Worm (Caenorhabditis elegans) whole organism, L4 larva: Measurements from ENCODE around the gene acdh-13.

ENCODE experiments used
- arid-1 ChIP-seq: fragments of 200-800 bp; sonication (Bioruptor generic); conservative IDR thresholded peaks from 2 replicates; pipeline ENCODE4 v1.3.6; 2022; ENCODE audit warnings: missing genetic modification reagents, missing genetic modification characterization, missing compliant biosample characterization
- egl-27 ChIP-seq: sonication (generic microtip); optimal IDR thresholded peaks from 3 replicates; lab custom pipeline; 2017; ENCODE audit warnings: missing biosample characterization, missing genetic modification reagents, missing genetic modification characterization
- fos-1 ChIP-seq: fragments of 150-350 bp; optimal IDR thresholded peaks from 2 replicates; lab custom pipeline; 2014; ENCODE audit warnings: missing biosample characterization, missing genetic modification characterization
- hlh-11 ChIP-seq: fragments of 200-800 bp; sonication (Bioruptor generic); optimal IDR thresholded peaks from 2 replicates; lab custom pipeline; 2018; ENCODE audit warnings: mild to moderate bottlenecking, missing genetic modification characterization, missing compliant biosample characterization
- mdl-1 ChIP-seq, 2 experiments: fragments of 150-350 bp in 1 of 2; sonication (generic microtip) in 1 of 2; optimal IDR thresholded peaks; 2 replicates each; lab custom pipeline; 2014 to 2017; ENCODE audit warnings: missing biosample characterization in 2 of 2, missing genetic modification characterization in 2 of 2
- mep-1 ChIP-seq: fragments of 150-350 bp; sonication (generic microtip); optimal IDR thresholded peaks from 3 replicates; lab custom pipeline; 2014; ENCODE audit warnings: missing biosample characterization, missing genetic modification characterization
- nhr-41 ChIP-seq: fragments of 200-800 bp; sonication (Bioruptor generic); IDR thresholded peaks from 2 replicates; pipeline ENCODE4 v1.3.6; 2022; ENCODE audit warnings: missing genetic modification reagents, missing genetic modification characterization, missing compliant biosample characterization
- pha-4 ChIP-seq, 2 experiments: fragments of 150-350 bp in 1 of 2; fragments of 200-800 bp in 1 of 2; sonication (Bioruptor generic) in 1 of 2; IDR thresholded peaks in 1 of 2; optimal IDR thresholded peaks in 1 of 2; 2 replicates each; pipeline versions ENCODE4 v1.3.6 to Lab custom; 2014 to 2022; ENCODE audit warnings: missing genetic modification characterization in 2 of 2, missing genetic modification reagents in 2 of 2, missing biosample characterization in 1 of 2, missing compliant biosample characterization in 1 of 2
- php-3 ChIP-seq: fragments of 200-800 bp; sonication (Bioruptor generic); IDR thresholded peaks from 2 replicates; pipeline ENCODE4 v1.3.6; 2022; ENCODE audit warnings: missing genetic modification reagents, missing genetic modification characterization, missing compliant biosample characterization
- snpc-4 ChIP-seq: fragments of 150-350 bp; optimal IDR thresholded peaks from 2 replicates; lab custom pipeline; 2014; ENCODE audit warnings: missing biosample characterization, missing genetic modification characterization
- zag-1 ChIP-seq: fragments of 150-350 bp; optimal IDR thresholded peaks from 2 replicates; lab custom pipeline; 2014; ENCODE audit warnings: missing biosample characterization, missing genetic modification characterization
- ztf-11 ChIP-seq: fragments of 150-350 bp; optimal IDR thresholded peaks from 2 replicates; lab custom pipeline; 2014; ENCODE audit warnings: missing biosample characterization, missing genetic modification characterization

DNA sequence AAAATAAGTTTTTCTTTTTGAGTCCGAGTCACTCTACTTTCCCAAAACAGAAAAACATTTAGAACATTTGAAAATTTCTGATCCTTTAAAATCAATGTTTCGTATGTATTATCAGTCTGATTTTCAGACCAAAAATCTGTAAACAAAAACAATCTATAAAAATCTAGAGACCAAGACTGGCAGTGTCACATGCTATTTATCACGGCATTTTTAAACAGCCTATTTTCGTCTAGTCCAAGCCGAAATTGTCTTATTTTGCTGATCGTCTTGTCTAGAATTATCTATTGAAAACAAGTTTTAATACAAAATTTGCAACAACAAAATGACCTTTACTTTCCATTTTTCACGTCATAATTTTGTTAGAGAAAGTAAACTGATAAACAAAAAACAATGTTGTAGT, 28.0 kb upstream of the acdh-13 start:
- TF ChIP-seq zag-1 (tag; lab: Kevin White, UChicago) (no peak), pha-4 (GFP tag; IDR thresholded peaks at IDR 0.05; lab: Robert Waterston, UW) (no peak), pha-4 (tag; optimal IDR thresholded peaks at IDR 0.05; lab: Kevin White, UChicago) (no peak), php-3 (GFP tag; lab: Robert Waterston, UW) (no peak), snpc-4 (tag; lab: Kevin White, UChicago) (no peak), ztf-11 (no peak), mep-1 (tag; lab: Kevin White, UChicago) (no peak), arid-1 (GFP tag; lab: Robert Waterston, UW) (no peak), egl-27 (tag; lab: Kevin White, UChicago) (no peak), nhr-41 (GFP tag; lab: Robert Waterston, UW) (no peak), mdl-1 (tag; optimal IDR thresholded peaks at IDR 0.05; lab: Kevin White, UChicago) (no peak), hlh-11 (no peak), fos-1 (no peak)
